Worm (Caenorhabditis elegans): ENCODE data around the gene ins-12.

ins-12 gene

DNA sequence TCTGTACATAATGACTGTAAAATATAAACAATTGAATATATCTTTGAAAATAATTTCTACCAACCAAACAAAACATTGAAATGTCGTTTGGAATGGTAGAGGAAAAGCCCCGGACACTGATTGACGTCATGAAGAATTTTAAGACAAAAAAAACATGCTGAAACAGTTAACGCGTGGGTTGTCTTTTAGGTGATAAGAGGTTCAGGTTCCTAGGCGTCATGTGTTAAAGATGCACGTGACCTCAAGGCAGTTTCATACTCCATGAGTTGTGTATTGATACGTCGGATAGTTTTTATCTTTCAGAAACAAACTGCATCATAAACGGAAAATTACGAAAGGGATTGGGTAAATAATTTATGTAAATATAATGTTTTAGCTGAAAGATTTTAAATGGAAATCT, 2.7 kb downstream of the ins-12 start:
- TF ChIP-seq T22C8.4 (GFP tag; IDR thresholded peaks at IDR 0.05), result no peak
- TF ChIP-seq ref-1 (GFP tag; conservative IDR thresholded peaks at IDR 0.05), result no peak
- no peak for TF ChIP-seq ztf-29 (GFP tag; IDR thresholded peaks at IDR 0.05)

DNA sequence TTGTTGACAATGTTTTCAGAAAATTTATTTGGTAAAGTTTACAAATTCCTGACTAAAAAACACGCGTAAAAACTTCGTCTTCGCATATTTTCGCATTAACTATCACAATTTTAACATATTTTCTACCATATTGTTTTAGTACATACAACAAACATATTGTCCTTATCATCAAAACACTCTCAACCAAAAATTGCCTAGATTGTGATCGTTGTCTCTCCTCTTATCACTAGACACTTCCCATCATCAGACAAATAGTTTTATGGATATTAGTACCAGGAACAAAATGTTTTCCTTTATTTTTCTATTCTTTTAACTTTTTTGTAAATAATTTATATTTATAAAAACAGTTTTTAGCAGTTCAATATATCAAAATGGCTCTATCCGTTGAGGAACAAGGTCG, 7.0 kb downstream of the ins-12 start, which contains the start of gene C17C3.3:
Gene C17C3.3, plus strand, starts transcription at position 346 of the 400 bp plus-strand sequence.
- no peak for TF ChIP-seq ref-1 (GFP tag; conservative IDR thresholded peaks at IDR 0.05)
- TF ChIP-seq cog-1 (tag; optimal IDR thresholded peaks at IDR 0.05), result no peak
- TF ChIP-seq klf-2 (GFP tag; conservative IDR thresholded peaks at IDR 0.05), result no peak
- TF ChIP-seq T22C8.4 (GFP tag; IDR thresholded peaks at IDR 0.05), result no peak
- TF ChIP-seq ztf-29 (GFP tag; IDR thresholded peaks at IDR 0.05), result no peak
- no peak for TF ChIP-seq flt-1 (GFP tag; IDR thresholded peaks at IDR 0.05)
- no peak for TF ChIP-seq tab-1 (GFP tag; IDR thresholded peaks at IDR 0.05)
- no peak for TF ChIP-seq ztf-23 (GFP tag; IDR thresholded peaks at IDR 0.05)
- no peak for TF ChIP-seq med-1 (GFP tag; optimal IDR thresholded peaks at IDR 0.05; ENCODE audit: insufficient read depth)

DNA sequence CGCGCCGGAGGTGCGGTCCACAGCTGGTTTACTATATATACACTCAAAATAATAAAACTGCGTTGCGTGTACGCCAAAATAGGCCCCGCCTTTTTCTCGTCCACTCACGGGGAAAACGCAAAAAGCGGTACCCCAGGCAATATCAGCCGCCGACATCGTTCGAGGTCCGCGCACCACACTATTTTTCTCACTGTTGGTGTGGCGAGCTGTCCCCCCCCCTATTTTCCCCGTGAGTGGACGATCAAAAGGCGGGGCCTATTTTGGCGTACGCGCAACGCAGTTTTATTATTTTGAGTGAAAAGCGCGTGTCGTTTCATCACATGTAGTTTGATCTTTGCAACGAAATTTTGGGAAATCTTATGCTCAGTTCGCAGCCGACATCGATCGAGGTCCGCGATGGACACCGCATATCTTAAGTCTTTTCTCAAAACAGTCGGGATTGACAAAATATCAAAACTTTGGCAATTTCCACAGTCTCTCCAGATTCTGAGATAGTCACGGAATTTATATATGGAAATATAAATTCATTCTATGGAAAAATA, 10.7 kb downstream of the ins-12 start:
- 0 out of 2 replicates have a peak, but pooled peaks have one; percentile 45 for TF ChIP-seq flt-1 (GFP tag; IDR thresholded peaks at IDR 0.05)
- no peak for TF ChIP-seq klf-2 (GFP tag; conservative IDR thresholded peaks at IDR 0.05)

DNA sequence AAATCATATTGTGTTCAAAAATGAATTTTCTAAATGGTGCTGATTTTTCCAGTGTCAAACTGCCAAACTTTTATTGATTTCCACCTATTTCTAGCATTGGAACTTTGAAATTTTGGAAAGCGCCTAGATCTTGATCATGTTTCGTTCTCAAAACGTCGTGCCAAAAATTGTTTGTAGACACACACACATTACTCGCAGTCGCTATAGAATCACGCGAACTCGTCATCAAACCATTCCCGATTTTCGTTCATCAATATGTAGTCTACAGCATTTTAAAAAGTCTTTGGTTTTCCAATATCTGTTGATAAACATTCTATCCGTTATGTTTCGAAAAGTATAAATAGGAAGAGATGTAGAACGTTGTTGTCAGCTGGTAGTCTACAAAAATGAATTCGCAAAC, 15.9 kb downstream of the ins-12 start, which contains the start of the genes C17C3.1 and C17C3.15:
Gene C17C3.1, plus strand, starts transcription at position 301 of the 400 bp plus-strand sequence.
Gene C17C3.15, plus strand, starts transcription at position 383 of the 400 bp plus-strand sequence.
- TF ChIP-seq tab-1 (GFP tag; IDR thresholded peaks at IDR 0.05), result no peak
- no peak for TF ChIP-seq med-1 (GFP tag; optimal IDR thresholded peaks at IDR 0.05; ENCODE audit: insufficient read depth)
- TF ChIP-seq ztf-29 (GFP tag; IDR thresholded peaks at IDR 0.05), result no peak
- no peak for TF ChIP-seq ref-1 (GFP tag; conservative IDR thresholded peaks at IDR 0.05)
- TF ChIP-seq cog-1 (tag; optimal IDR thresholded peaks at IDR 0.05), result no peak
- TF ChIP-seq klf-2 (GFP tag; conservative IDR thresholded peaks at IDR 0.05), result no peak
- no peak for TF ChIP-seq T22C8.4 (GFP tag; IDR thresholded peaks at IDR 0.05)
- no peak for TF ChIP-seq flt-1 (GFP tag; IDR thresholded peaks at IDR 0.05)
- TF ChIP-seq ztf-23 (GFP tag; IDR thresholded peaks at IDR 0.05), result no peak

DNA sequence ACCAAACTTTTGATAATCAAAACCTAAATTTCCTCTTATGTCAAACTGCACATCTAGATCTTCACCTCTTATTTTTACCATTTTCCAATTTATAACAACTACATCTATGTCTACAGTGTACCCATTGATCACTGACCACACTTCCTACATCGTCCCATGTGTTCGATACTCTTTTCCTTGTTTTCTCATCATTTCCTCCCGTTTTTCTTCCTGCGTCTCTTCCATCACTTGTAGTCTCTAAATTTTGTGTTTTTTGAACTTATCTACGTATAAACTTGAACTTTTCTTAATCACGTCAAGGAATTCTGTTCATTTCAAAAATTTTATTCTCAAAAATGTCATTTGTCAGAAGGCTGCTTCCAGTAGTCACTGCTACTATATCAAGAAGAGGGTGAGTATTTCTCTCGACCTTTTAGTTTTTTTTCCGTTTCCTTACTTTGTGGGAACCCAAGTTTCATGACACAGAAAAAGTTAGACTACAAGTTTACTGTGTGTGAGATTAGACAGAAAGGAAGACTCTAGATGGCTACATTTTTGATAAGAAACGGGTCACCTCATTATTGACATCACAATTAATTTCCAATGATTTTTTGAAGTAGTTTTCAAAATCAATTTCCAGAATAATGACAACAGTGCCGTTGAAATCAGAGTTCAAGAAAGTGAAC, 17.8 kb downstream of the ins-12 start:
- no peak for TF ChIP-seq tab-1 (GFP tag; IDR thresholded peaks at IDR 0.05)
- no peak for TF ChIP-seq T22C8.4 (GFP tag; IDR thresholded peaks at IDR 0.05)
- no peak for TF ChIP-seq ztf-29 (GFP tag; IDR thresholded peaks at IDR 0.05)
- no peak for TF ChIP-seq ref-1 (GFP tag; conservative IDR thresholded peaks at IDR 0.05)
- TF ChIP-seq ztf-23 (GFP tag; IDR thresholded peaks at IDR 0.05), result no peak
- TF ChIP-seq klf-2 (GFP tag; conservative IDR thresholded peaks at IDR 0.05), result no peak
- no peak for TF ChIP-seq flt-1 (GFP tag; IDR thresholded peaks at IDR 0.05)
- TF ChIP-seq med-1 (GFP tag; optimal IDR thresholded peaks at IDR 0.05; ENCODE audit: insufficient read depth), result no peak
- TF ChIP-seq cog-1 (tag; optimal IDR thresholded peaks at IDR 0.05), result no peak

DNA sequence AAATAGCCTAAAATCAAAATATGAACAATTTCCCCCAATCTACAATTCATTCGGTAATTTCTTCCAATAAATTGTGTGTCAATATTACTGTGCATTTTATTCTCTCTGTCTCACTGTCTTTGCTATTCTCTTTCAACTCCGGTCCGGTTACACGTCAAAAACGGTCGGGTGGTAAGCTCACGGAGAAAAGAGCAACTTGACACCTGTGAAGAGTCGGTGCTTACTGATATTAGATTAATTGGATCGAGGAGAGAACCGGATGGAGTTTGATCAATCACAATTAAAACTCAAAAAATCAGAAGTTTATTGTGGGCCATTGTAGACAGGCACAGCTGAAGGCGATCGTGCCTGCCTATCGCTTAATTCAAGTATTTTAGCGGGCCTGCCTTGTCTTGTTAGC, 20.5 kb downstream of the ins-12 start:
- TF ChIP-seq med-1 (GFP tag; optimal IDR thresholded peaks at IDR 0.05; ENCODE audit: insufficient read depth), result no peak
- no peak for TF ChIP-seq ref-1 (GFP tag; conservative IDR thresholded peaks at IDR 0.05)

DNA sequence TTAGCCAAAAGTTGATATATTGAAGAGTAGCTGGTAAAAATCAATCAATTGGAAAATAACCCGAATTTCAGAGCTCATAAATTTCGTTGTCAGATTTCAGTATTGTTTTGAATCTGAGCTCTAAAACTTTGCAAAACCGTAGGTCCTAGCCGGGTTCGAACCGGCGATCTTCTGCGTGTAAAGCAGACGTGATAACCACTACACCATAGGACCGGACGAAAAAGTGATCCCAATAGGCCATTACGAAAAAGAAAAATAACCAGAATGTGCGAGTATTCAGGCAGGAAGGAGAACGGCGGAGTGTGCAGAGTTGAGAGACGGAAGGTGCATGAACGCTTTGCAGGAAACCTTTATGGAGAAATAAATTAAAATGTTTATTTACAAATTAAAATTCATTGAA, 22.6 kb downstream of the ins-12 start:
- peak; percentile 73 for TF ChIP-seq ztf-23 (GFP tag; IDR thresholded peaks at IDR 0.05)
- no peak for TF ChIP-seq ref-1 (GFP tag; conservative IDR thresholded peaks at IDR 0.05)
- peak; percentile 78 for TF ChIP-seq tab-1 (GFP tag; IDR thresholded peaks at IDR 0.05)
- no peak for TF ChIP-seq cog-1 (tag; optimal IDR thresholded peaks at IDR 0.05)
- TF ChIP-seq klf-2 (GFP tag; conservative IDR thresholded peaks at IDR 0.05), result 0 out of 2 replicates have a peak, but pooled peaks have one; percentile 22
- TF ChIP-seq med-1 (GFP tag; optimal IDR thresholded peaks at IDR 0.05; ENCODE audit: insufficient read depth), result no peak
- TF ChIP-seq flt-1 (GFP tag; IDR thresholded peaks at IDR 0.05), result peak; percentile 87
- TF ChIP-seq ztf-29 (GFP tag; IDR thresholded peaks at IDR 0.05), result no peak
- TF ChIP-seq T22C8.4 (GFP tag; IDR thresholded peaks at IDR 0.05), result peak; percentile 49; the same call in 1 of the 2 replicates

DNA sequence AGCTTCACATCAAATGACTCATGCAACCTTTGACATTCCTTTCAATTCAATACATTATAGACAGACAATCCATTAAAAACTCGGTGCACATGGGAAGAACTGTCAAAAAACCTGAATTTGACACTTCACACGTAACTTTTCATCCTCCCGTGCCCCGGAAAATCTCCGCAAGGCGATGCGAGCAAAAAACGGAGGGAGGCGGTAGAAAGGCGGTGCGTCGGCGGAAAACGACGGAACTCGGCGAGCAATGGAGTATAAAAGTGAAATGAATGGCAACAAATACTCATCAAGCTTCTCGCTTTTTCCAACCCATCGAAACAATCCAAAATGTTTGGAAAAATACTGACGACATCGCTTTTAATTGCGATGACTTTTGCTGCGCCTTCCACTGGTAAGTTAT, 23.6 kb downstream of the ins-12 start, which contains the start of gene T25E4.1:
Gene T25E4.1, plus strand, starts transcription at position 301 of the 400 bp plus-strand sequence.
- TF ChIP-seq ztf-29 (GFP tag; IDR thresholded peaks at IDR 0.05) (no peak), ref-1 (GFP tag; conservative IDR thresholded peaks at IDR 0.05) (no peak), med-1 (GFP tag; optimal IDR thresholded peaks at IDR 0.05; ENCODE audit: insufficient read depth) (no peak), flt-1 (GFP tag; IDR thresholded peaks at IDR 0.05) (no peak), cog-1 (tag; optimal IDR thresholded peaks at IDR 0.05) (no peak), ztf-23 (GFP tag; IDR thresholded peaks at IDR 0.05) (no peak), tab-1 (GFP tag; IDR thresholded peaks at IDR 0.05) (no peak), klf-2 (GFP tag; conservative IDR thresholded peaks at IDR 0.05) (no peak), T22C8.4 (GFP tag; IDR thresholded peaks at IDR 0.05) (no peak)

DNA sequence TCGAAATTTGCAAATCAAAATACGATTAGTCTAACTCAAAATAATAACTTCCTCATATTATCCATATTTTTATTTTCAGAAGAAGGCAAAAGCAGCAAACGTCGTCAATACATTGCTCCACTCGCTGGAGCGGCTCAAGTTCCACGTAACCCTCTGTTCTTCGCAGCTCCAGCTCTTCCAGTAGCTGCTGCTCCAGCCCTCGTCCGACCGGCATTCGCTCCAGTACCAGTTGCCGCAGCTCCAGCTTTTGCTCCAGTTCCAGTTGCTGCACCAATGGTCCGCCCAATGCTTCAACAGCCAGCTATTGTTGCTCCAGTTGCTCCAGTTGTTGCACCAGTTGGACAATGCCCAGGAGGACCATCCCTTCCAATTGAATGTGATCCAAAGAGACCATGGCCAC, 24.3 kb downstream of the ins-12 start:
- TF ChIP-seq tab-1 (GFP tag; IDR thresholded peaks at IDR 0.05), result no peak
- TF ChIP-seq cog-1 (tag; optimal IDR thresholded peaks at IDR 0.05), result no peak
- no peak for TF ChIP-seq ztf-29 (GFP tag; IDR thresholded peaks at IDR 0.05)
- no peak for TF ChIP-seq ztf-23 (GFP tag; IDR thresholded peaks at IDR 0.05)

DNA sequence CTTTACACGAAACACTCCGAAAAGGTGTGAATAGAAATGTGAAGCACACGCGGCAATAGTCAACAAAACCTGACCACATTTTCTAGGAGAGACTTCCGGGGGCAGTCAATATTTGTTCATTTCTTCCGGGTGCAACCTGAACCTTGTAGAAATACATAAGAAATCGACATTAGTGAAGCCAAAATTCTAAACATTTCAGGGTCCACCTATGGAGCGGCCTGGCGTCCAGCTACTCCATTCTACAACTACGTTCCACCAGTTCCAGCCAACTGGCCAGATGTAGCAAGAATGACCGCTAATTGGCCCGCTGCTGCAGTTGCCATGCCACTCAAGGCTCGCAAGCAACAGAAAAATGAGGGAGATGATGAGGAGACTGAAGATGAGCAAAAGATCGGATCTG, 24.8 kb downstream of the ins-12 start:
- TF ChIP-seq tab-1 (GFP tag; IDR thresholded peaks at IDR 0.05) (no peak), ztf-23 (GFP tag; IDR thresholded peaks at IDR 0.05) (no peak), T22C8.4 (GFP tag; IDR thresholded peaks at IDR 0.05) (no peak), ztf-29 (GFP tag; IDR thresholded peaks at IDR 0.05) (no peak), flt-1 (GFP tag; IDR thresholded peaks at IDR 0.05) (no peak), med-1 (GFP tag; optimal IDR thresholded peaks at IDR 0.05; ENCODE audit: insufficient read depth) (no peak), ref-1 (GFP tag; conservative IDR thresholded peaks at IDR 0.05) (no peak), cog-1 (tag; optimal IDR thresholded peaks at IDR 0.05) (no peak), klf-2 (GFP tag; conservative IDR thresholded peaks at IDR 0.05) (no peak)

Measured in whole organism, midembryonic.